Worm (Caenorhabditis elegans): Measurements from ENCODE around the gene cnc-11.

cnc-11 gene

DNA sequence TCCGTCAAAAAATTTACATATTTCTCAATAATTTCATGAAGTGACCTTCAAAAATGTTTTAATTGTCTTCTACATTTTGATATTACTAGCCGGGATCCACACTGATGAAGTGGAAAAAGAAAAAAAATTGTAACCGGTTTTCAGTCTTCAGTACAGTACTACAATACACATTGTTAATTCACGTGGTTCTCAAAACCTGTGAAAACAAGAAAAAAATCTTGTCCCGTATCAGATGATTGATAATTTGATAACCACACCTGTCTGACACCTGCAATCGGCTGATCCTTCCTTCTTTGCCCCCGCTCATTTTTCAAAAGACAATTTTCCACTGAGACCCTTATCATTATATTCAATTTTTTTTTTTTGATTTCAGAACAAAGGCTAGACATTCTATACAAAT is 3.3 kb upstream of the cnc-11 start, which contains the start of gene R09B5.11:
TSS of gene R09B5.11 (plus strand) at position 374 of the 400 bp plus-strand sequence.
- no peak for TF ChIP-seq sox-4 (tag; optimal IDR thresholded peaks at IDR 0.05)
- no peak for TF ChIP-seq ceh-48 (tag; optimal IDR thresholded peaks at IDR 0.05)
- TF ChIP-seq fax-1 (tag; optimal IDR thresholded peaks at IDR 0.05): no peak
- TF ChIP-seq hlh-30 (tag; optimal IDR thresholded peaks at IDR 0.05; ENCODE audit: insufficient read depth): no peak
- TF ChIP-seq pag-3 (tag; optimal IDR thresholded peaks at IDR 0.05; ENCODE audit: borderline replicate concordance): no peak
- no peak for TF ChIP-seq fkh-6 (tag; optimal IDR thresholded peaks at IDR 0.05)
- TF ChIP-seq C38D4.7 (GFP tag; optimal IDR thresholded peaks at IDR 0.05): no peak
- no peak for TF ChIP-seq pax-1 (tag; optimal IDR thresholded peaks at IDR 0.05)
- TF ChIP-seq ceh-24 (tag; optimal IDR thresholded peaks at IDR 0.05): no peak
- no peak for TF ChIP-seq ceh-34 (tag; optimal IDR thresholded peaks at IDR 0.05)
- TF ChIP-seq dmd-4 (tag; optimal IDR thresholded peaks at IDR 0.05; ENCODE audit: borderline replicate concordance): no peak
- TF ChIP-seq ets-4 (tag; optimal IDR thresholded peaks at IDR 0.05): no peak
- TF ChIP-seq ama-1 (optimal IDR thresholded peaks at IDR 0.05): no peak
- no peak for TF ChIP-seq pros-1 (tag; optimal IDR thresholded peaks at IDR 0.05)
- TF ChIP-seq nfya-1 (tag; optimal IDR thresholded peaks at IDR 0.05): no peak
- TF ChIP-seq gmeb-2 (tag; optimal IDR thresholded peaks at IDR 0.05): no peak
- TF ChIP-seq K02D7.2 (tag; optimal IDR thresholded peaks at IDR 0.05): no peak
- TF ChIP-seq elt-2 (tag; optimal IDR thresholded peaks at IDR 0.05): no peak

DNA sequence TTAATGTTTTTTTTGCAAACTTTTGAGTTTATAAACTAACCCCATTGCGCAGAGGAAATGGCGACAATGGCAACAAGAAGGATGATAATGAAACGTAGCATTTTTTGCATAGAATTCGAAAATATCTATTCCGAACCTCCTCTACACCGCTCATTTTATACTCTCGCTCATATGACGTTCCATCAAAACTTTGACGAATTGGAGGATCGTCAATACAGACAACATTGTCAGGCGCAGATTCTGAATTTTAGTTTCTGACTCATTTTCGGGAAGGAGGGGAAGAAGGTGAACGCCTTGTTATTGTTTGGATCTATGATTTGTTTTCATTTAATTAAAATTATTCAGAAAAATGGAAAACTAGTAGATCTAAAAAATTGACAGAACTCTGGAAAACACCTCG is 2.0 kb downstream of the cnc-11 start, which contains the start of gene cnc-1:
TSS of gene cnc-1 (minus strand) at position 101 of the 400 bp plus-strand sequence.
- TF ChIP-seq ceh-2 (tag; optimal IDR thresholded peaks at IDR 0.05) (no peak), pha-2 (tag; optimal IDR thresholded peaks at IDR 0.05) (no peak), fax-1 (tag; optimal IDR thresholded peaks at IDR 0.05) (no peak), lin-11 (tag; optimal IDR thresholded peaks at IDR 0.05) (no peak), ets-4 (tag; optimal IDR thresholded peaks at IDR 0.05) (no peak), odd-2 (tag; optimal IDR thresholded peaks at IDR 0.05) (no peak), ceh-22 (tag; optimal IDR thresholded peaks at IDR 0.05) (no peak), syd-9 (tag; optimal IDR thresholded peaks at IDR 0.05) (no peak), npax-4 (tag; optimal IDR thresholded peaks at IDR 0.05) (no peak), ceh-6 (GFP tag; optimal IDR thresholded peaks at IDR 0.05) (no peak), tbx-7 (tag; optimal IDR thresholded peaks at IDR 0.05) (no peak), ztf-16 (tag; optimal IDR thresholded peaks at IDR 0.05) (no peak), ceh-24 (tag; optimal IDR thresholded peaks at IDR 0.05) (no peak), K02D7.2 (tag; optimal IDR thresholded peaks at IDR 0.05) (no peak), pag-3 (tag; optimal IDR thresholded peaks at IDR 0.05; ENCODE audit: borderline replicate concordance) (no peak)

DNA sequence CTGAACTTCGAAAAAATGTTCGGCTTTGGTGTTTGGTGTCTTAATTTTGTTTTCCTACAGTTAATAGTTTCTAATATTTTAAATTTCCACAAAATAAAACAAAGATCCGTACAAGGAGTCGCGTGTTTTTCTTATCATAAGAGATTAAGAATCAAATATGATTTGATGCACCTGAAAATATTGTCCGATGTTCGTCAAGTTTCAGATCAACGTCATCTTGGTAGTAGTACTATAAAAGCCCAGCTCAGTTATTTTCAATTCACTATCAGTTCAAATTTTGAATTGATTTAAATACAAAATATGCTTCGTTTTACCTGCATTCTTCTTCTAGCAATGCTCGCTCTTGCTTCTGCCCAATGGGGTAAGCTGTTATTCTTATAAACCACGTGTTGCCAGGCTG is 2.9 kb downstream of the cnc-11 start, which contains the start of gene cnc-5:
TSS of gene cnc-5 (plus strand) at position 301 of the 400 bp plus-strand sequence.
- TF ChIP-seq hlh-13 (GFP tag; optimal IDR thresholded peaks at IDR 0.05) (no peak), tbx-2 (tag; optimal IDR thresholded peaks at IDR 0.05) (no peak), tbx-7 (tag; optimal IDR thresholded peaks at IDR 0.05) (no peak), hlh-8 (tag; optimal IDR thresholded peaks at IDR 0.05) (no peak), unc-86 (tag; optimal IDR thresholded peaks at IDR 0.05) (no peak), pha-2 (tag; optimal IDR thresholded peaks at IDR 0.05) (no peak), ahr-1 (tag; optimal IDR thresholded peaks at IDR 0.05) (no peak), unc-55 (GFP tag; optimal IDR thresholded peaks at IDR 0.05) (no peak), ceh-34 (tag; optimal IDR thresholded peaks at IDR 0.05) (no peak), ceh-2 (tag; optimal IDR thresholded peaks at IDR 0.05) (no peak), fkh-10 (GFP tag; optimal IDR thresholded peaks at IDR 0.05) (no peak), odd-2 (tag; optimal IDR thresholded peaks at IDR 0.05) (no peak), ets-4 (tag; optimal IDR thresholded peaks at IDR 0.05) (no peak), sox-4 (tag; optimal IDR thresholded peaks at IDR 0.05) (no peak), eyg-1 (tag; optimal IDR thresholded peaks at IDR 0.05) (no peak)

ce11 chrV:1447079-1447478 is 4.9 kb downstream of the cnc-11 start, which contains the start of gene cnc-4:
cnc-4 (plus strand) TSS chrV:1447195.
- TF ChIP-seq hlh-15 (tag; optimal IDR thresholded peaks at IDR 0.05): no peak
- TF ChIP-seq sdc-2 (tag; optimal IDR thresholded peaks at IDR 0.05): no peak
- no peak for TF ChIP-seq nhr-11 (tag; optimal IDR thresholded peaks at IDR 0.05)
- TF ChIP-seq hlh-8 (tag; optimal IDR thresholded peaks at IDR 0.05): no peak
- TF ChIP-seq nfya-1 (tag; optimal IDR thresholded peaks at IDR 0.05): no peak
- TF ChIP-seq ref-2 (tag; optimal IDR thresholded peaks at IDR 0.05): no peak
- TF ChIP-seq ceh-9 (tag; optimal IDR thresholded peaks at IDR 0.05): no peak
- no peak for TF ChIP-seq elt-2 (tag; optimal IDR thresholded peaks at IDR 0.05)
- TF ChIP-seq pqm-1 (tag; optimal IDR thresholded peaks at IDR 0.05): no peak
- no peak for TF ChIP-seq C08G9.2 (tag; optimal IDR thresholded peaks at IDR 0.05)

All from whole organism, late embryonic.